Fruit fly (Drosophila melanogaster): ENCODE results near the gene Sfp23F.
A peak's percentile ranks its signal among the peaks of the same experiment; 100 is the strongest.

The Sfp23F gene

DNA sequence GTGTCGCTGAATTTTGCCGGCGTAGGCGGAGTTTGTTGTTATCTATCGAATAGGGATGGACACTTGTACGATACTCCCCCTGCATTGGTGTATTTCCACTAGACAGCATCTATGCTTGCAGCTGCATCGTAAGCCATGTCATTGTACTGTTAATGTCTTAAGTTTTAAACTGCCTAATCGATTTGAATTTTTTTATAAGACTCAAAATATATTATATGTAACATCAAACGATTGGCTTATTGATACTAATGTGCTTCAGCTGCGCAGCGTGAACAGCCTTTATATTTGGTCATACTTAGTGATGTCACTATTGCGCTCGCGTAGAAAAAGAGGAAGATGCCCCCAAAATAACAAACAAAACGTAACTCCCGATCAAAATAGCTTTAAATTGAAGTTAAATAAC is 10.9 kb downstream of the Sfp23F start, which contains the start of the genes CG9662 and Ptpa (continued):
- TF ChIP-seq Hr4 (GFP tag; optimal IDR thresholded peaks at IDR 0.05) (peak; percentile 79), eg (GFP tag; IDR thresholded peaks at IDR 0.05) (peak; percentile 61; the same call in 1 of the 3 replicates), Sox14 (GFP tag; optimal IDR thresholded peaks at IDR 0.05) (peak; percentile 78), Gug (GFP tag; IDR thresholded peaks at IDR 0.05) (peak; percentile 67), dac (GFP tag; optimal IDR thresholded peaks at IDR 0.05) (peak; percentile 60), CG9139 (GFP tag; optimal IDR thresholded peaks at IDR 0.05) (no peak), fd85E (GFP tag; optimal IDR thresholded peaks at IDR 0.05) (no peak), CG3032 (tag; optimal IDR thresholded peaks at IDR 0.05) (peak; percentile 76), achi (GFP tag; optimal IDR thresholded peaks at IDR 0.05) (peak; percentile 61), CG6792 (GFP tag; optimal IDR thresholded peaks at IDR 0.05) (peak; percentile 58), CG16779 (tag; optimal IDR thresholded peaks at IDR 0.05) (no peak), cyc (GFP tag; optimal IDR thresholded peaks at IDR 0.05) (peak; percentile 89), salr (GFP tag; optimal IDR thresholded peaks at IDR 0.05) (peak; percentile 29 to 50), net (GFP tag; optimal IDR thresholded peaks at IDR 0.05) (peak; percentile 37), CG8319 (GFP tag; optimal IDR thresholded peaks at IDR 0.05) (peak; percentile 34), Hr38 (GFP tag; optimal IDR thresholded peaks at IDR 0.05) (no peak), Met (GFP tag; optimal IDR thresholded peaks at IDR 0.05) (peak; percentile 44), Sox102F (GFP tag; optimal IDR thresholded peaks at IDR 0.05) (peak; percentile 61), vri (GFP tag; optimal IDR thresholded peaks at IDR 0.05) (no peak), CG34406 (GFP tag; optimal IDR thresholded peaks at IDR 0.05) (peak; percentile 52), spab (GFP tag; optimal IDR thresholded peaks at IDR 0.05) (peak; percentile 15), CG6163 (GFP tag; IDR thresholded peaks at IDR 0.05) (peak; percentile 71; the same call in 2 of the 3 replicates), Ets21C (GFP tag; optimal IDR thresholded peaks at IDR 0.05) (peak; percentile 76), CG6854 (GFP tag; optimal IDR thresholded peaks at IDR 0.05) (no peak), ss (GFP tag; optimal IDR thresholded peaks at IDR 0.05) (peak in 1 of 2 experiments; percentile 9)

DNA sequence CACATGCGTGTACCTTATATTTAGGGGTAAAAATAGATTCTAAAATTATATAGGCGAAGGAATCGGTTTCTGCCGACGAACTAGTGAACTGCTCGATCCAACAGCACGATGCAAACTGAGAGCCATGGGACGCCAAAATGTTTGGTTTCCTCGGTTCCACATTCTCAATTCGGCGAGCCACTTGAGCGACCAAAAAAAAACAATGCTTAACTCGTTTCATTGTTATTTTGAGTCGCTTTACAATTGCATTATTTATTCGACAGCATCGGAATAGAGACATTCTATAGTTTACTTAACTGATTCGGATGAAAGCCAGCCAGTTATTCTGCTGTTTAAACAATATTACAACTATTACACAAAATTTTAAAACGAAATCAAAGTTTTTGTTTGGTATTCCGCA is 11.9 kb downstream of the Sfp23F start, which contains the start of gene CG15412:
Gene CG15412, minus strand, starts transcription at position 101 of the 400 bp plus-strand sequence.
- no peak for TF ChIP-seq Sox102F (GFP tag; optimal IDR thresholded peaks at IDR 0.05)

DNA sequence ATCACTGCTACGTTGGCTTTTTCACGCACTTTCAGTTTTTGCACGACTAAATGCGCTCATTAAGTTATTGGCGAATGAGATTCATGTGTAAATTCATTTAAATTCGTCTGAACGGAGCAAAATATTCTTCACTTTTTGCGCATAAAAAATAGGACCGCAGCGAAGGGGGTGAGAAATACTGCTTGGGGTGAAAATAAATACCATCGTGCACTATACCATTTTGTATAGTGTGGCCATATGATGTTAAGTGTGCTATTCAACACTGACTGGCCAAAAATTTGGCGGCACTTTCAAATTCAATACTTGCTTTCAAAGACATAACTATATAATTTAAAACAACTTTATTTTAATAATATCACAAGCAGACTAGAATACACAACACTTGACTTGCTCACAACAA is 14.3 kb downstream of the Sfp23F start, which contains the start of gene GramD1B:
Gene GramD1B, minus strand, starts transcription at position 131 of the 400 bp plus-strand sequence.
- TF ChIP-seq lz (GFP tag; optimal IDR thresholded peaks at IDR 0.05) (peak; percentile 9), pdm3 (GFP tag; optimal IDR thresholded peaks at IDR 0.05) (peak; percentile 13), cyc (GFP tag; optimal IDR thresholded peaks at IDR 0.05) (peak; percentile 10), Blimp-1 (GFP tag; optimal IDR thresholded peaks at IDR 0.05) (no peak), fkh (GFP tag; optimal IDR thresholded peaks at IDR 0.05) (peak; percentile 6), Sox14 (GFP tag; optimal IDR thresholded peaks at IDR 0.05) (peak; percentile 40), CG3032 (tag; optimal IDR thresholded peaks at IDR 0.05) (no peak), CG7368 (GFP tag; optimal IDR thresholded peaks at IDR 0.05) (no peak), Hr38 (GFP tag; optimal IDR thresholded peaks at IDR 0.05) (no peak), Eip93F (GFP tag; optimal IDR thresholded peaks at IDR 0.05) (peak; percentile 11), CG8319 (GFP tag; optimal IDR thresholded peaks at IDR 0.05) (no peak), fd59A (GFP tag; optimal IDR thresholded peaks at IDR 0.05) (no peak), CG32006 (GFP tag; optimal IDR thresholded peaks at IDR 0.05) (no peak), Eip78C (GFP tag) (peak; percentile 63), salr (GFP tag; optimal IDR thresholded peaks at IDR 0.05) (no peak), CG9139 (GFP tag; optimal IDR thresholded peaks at IDR 0.05) (no peak), CG15336 (GFP tag; IDR thresholded peaks at IDR 0.05) (peak; percentile 14; the same call in 1 of the 2 replicates), CG6854 (GFP tag; optimal IDR thresholded peaks at IDR 0.05) (peak; percentile 27), CG31627 (GFP tag; optimal IDR thresholded peaks at IDR 0.05) (no peak), CG3919 (GFP tag; optimal IDR thresholded peaks at IDR 0.05) (no peak), svp (GFP tag) (peak; percentile 37), dsx (GFP tag; optimal IDR thresholded peaks at IDR 0.05; ENCODE audit: poor library complexity, severe bottlenecking) (no peak), Ets21C (GFP tag; optimal IDR thresholded peaks at IDR 0.05) (no peak), CG4318 (GFP tag; optimal IDR thresholded peaks at IDR 0.05) (no peak), dac (GFP tag; optimal IDR thresholded peaks at IDR 0.05) (no peak), spab (GFP tag; optimal IDR thresholded peaks at IDR 0.05) (no peak), CG11902 (GFP tag; optimal IDR thresholded peaks at IDR 0.05) (no peak), esn (GFP tag; optimal IDR thresholded peaks at IDR 0.05) (peak; percentile 26)

Measured in whole organism, prepupa.